Fruit fly (Drosophila melanogaster) whole organism, prepupa: Measurements from ENCODE around the gene Rala.

Source experiments
- Blimp-1 ChIP-seq: fragments of 200-800 bp; sonication (Bioruptor generic); optimal IDR thresholded peaks from 3 replicates; lab custom pipeline; 2017; ENCODE audit warnings: missing biosample characterization, missing genetic modification characterization, mild to moderate bottlenecking, moderate library complexity, missing genetic modification reagents
- CG10631 ChIP-seq: fragments of 200-800 bp; sonication (Bioruptor generic); optimal IDR thresholded peaks from 2 replicates; lab custom pipeline; 2016; ENCODE audit warnings: missing biosample characterization, missing genetic modification characterization
- CG11294 ChIP-seq: fragments of 200-800 bp; sonication (Bioruptor generic); IDR thresholded peaks from 2 replicates; pipeline ENCODE4 v1.3.6; 2022; ENCODE audit warnings: missing biosample characterization, missing genetic modification characterization
- CG11762 ChIP-seq: fragments of 200-800 bp; sonication (Bioruptor generic); optimal IDR thresholded peaks from 3 replicates; lab custom pipeline; 2016; ENCODE audit warnings: missing biosample characterization, missing genetic modification characterization; ENCODE audit not compliant: insufficient read depth
- CG11902 ChIP-seq: fragments of 200-800 bp; sonication (Bioruptor generic); optimal IDR thresholded peaks from 3 replicates; lab custom pipeline; 2016; ENCODE audit warnings: missing biosample characterization, missing genetic modification characterization
- CG15336 ChIP-seq: fragments of 200-800 bp; sonication (Bioruptor generic); IDR thresholded peaks from 2 replicates; pipeline ENCODE4 v1.3.6; 2022; ENCODE audit warnings: missing biosample characterization, missing genetic modification characterization
- CG1621 ChIP-seq: fragments of 200-800 bp; sonication (Bioruptor generic); optimal IDR thresholded peaks from 3 replicates; lab custom pipeline; 2018; ENCODE audit warnings: missing biosample characterization, mild to moderate bottlenecking, missing genetic modification characterization
- CG32006 ChIP-seq: fragments of 200-800 bp; sonication (Bioruptor generic); optimal IDR thresholded peaks from 3 replicates; lab custom pipeline; 2017; ENCODE audit warnings: missing biosample characterization, mild to moderate bottlenecking, missing genetic modification characterization
- CG34406 ChIP-seq: fragments of 200-800 bp; sonication (Bioruptor generic); optimal IDR thresholded peaks from 3 replicates; lab custom pipeline; 2016; ENCODE audit warnings: missing biosample characterization, missing genetic modification characterization
- CG3919 ChIP-seq: fragments of 200-800 bp; sonication (Bioruptor generic); optimal IDR thresholded peaks from 3 replicates; lab custom pipeline; 2016; ENCODE audit warnings: missing biosample characterization, missing genetic modification characterization
- CG6163 ChIP-seq: fragments of 200-800 bp; sonication (Bioruptor generic); IDR thresholded peaks from 3 replicates; pipeline ENCODE4 v1.3.6; 2022; ENCODE audit warnings: missing biosample characterization, missing genetic modification characterization
- CG6276 ChIP-seq: fragments of 200-800 bp; sonication (Bioruptor generic); optimal IDR thresholded peaks from 2 replicates; lab custom pipeline; 2017; ENCODE audit warnings: missing biosample characterization, mild to moderate bottlenecking, missing genetic modification characterization
- CG6808 ChIP-seq: fragments of 200-800 bp; sonication (Bioruptor generic); optimal IDR thresholded peaks from 3 replicates; lab custom pipeline; 2017; ENCODE audit warnings: missing biosample characterization, missing genetic modification characterization, mild to moderate bottlenecking, moderate library complexity, missing genetic modification reagents
- CG6854 ChIP-seq: fragments of 200-800 bp; sonication (Bioruptor generic); optimal IDR thresholded peaks from 2 replicates; lab custom pipeline; 2017; ENCODE audit warnings: missing biosample characterization, mild to moderate bottlenecking, missing genetic modification characterization
- CG8119 ChIP-seq: fragments of 200-800 bp; sonication (Bioruptor generic); IDR thresholded peaks from 3 replicates; pipeline ENCODE4 v1.3.6; 2022; ENCODE audit warnings: missing biosample characterization, missing genetic modification characterization
- CG8319 ChIP-seq: fragments of 200-800 bp; sonication (Bioruptor generic); optimal IDR thresholded peaks from 3 replicates; lab custom pipeline; 2016; ENCODE audit warnings: missing biosample characterization, missing genetic modification characterization
- Eip75B ChIP-seq: fragments of 200-800 bp; sonication (Bioruptor generic); optimal IDR thresholded peaks from 3 replicates; lab custom pipeline; 2016; ENCODE audit warnings: missing biosample characterization, missing genetic modification characterization
- Eip78C ChIP-seq: fragments of 200-800 bp; sonication (Bioruptor generic); peaks from one replicate; lab custom pipeline; 2016; ENCODE audit warnings: missing biosample characterization, missing genetic modification characterization
- Eip93F ChIP-seq: fragments of 200-800 bp; sonication (Bioruptor generic); optimal IDR thresholded peaks from 2 replicates; lab custom pipeline; 2016; ENCODE audit warnings: missing biosample characterization, mild to moderate bottlenecking, missing genetic modification characterization
- Ets21C ChIP-seq: fragments of 200-800 bp; sonication (Bioruptor generic); optimal IDR thresholded peaks from 3 replicates; lab custom pipeline; 2016; ENCODE audit warnings: missing biosample characterization, missing genetic modification characterization
- Gug ChIP-seq: fragments of 200-800 bp; sonication (Bioruptor generic); IDR thresholded peaks from 2 replicates; pipeline ENCODE4 v1.3.6; 2022; ENCODE audit warnings: missing biosample characterization, missing genetic modification characterization
- Hr38 ChIP-seq: sonication (Bioruptor generic); optimal IDR thresholded peaks from 2 replicates; lab custom pipeline; 2016; ENCODE audit warnings: missing biosample characterization, missing genetic modification characterization
- Hr39 ChIP-seq: fragments of 200-800 bp; sonication (Bioruptor generic); optimal IDR thresholded peaks from 2 replicates; lab custom pipeline; 2016; ENCODE audit warnings: missing biosample characterization, missing genetic modification characterization
- Hr4 ChIP-seq: fragments of 200-800 bp; sonication (Bioruptor generic); optimal IDR thresholded peaks from 3 replicates; lab custom pipeline; 2016; ENCODE audit warnings: missing biosample characterization, missing genetic modification characterization
- Lpt ChIP-seq: fragments of 200-800 bp; sonication (Bioruptor generic); optimal IDR thresholded peaks from 3 replicates; lab custom pipeline; 2016; ENCODE audit warnings: missing biosample characterization, missing genetic modification characterization
- Met ChIP-seq: fragments of 200-800 bp; sonication (Bioruptor generic); optimal IDR thresholded peaks from 3 replicates; lab custom pipeline; 2016; ENCODE audit warnings: missing biosample characterization, missing genetic modification characterization
- Smox ChIP-seq: fragments of 200-800 bp; sonication (Bioruptor generic); optimal IDR thresholded peaks from 3 replicates; lab custom pipeline; 2016; ENCODE audit warnings: missing biosample characterization, missing genetic modification characterization
- Sox102F ChIP-seq: fragments of 200-800 bp; sonication (Bioruptor generic); optimal IDR thresholded peaks from 2 replicates; lab custom pipeline; 2016; ENCODE audit warnings: missing biosample characterization, mild to moderate bottlenecking, missing genetic modification characterization
- achi ChIP-seq: fragments of 200-800 bp; sonication (Bioruptor generic); optimal IDR thresholded peaks from 3 replicates; lab custom pipeline; 2016; ENCODE audit warnings: missing biosample characterization, missing genetic modification characterization
- acj6 ChIP-seq: fragments of 200-800 bp; sonication (Bioruptor generic); optimal IDR thresholded peaks from 3 replicates; lab custom pipeline; 2016; ENCODE audit warnings: missing biosample characterization, missing genetic modification characterization
- cyc ChIP-seq: fragments of 200-800 bp; sonication (Bioruptor generic); optimal IDR thresholded peaks from 3 replicates; lab custom pipeline; 2016; ENCODE audit warnings: missing biosample characterization, missing genetic modification characterization
- dsx ChIP-seq: fragments of 200-800 bp; optimal IDR thresholded peaks from 3 replicates; lab custom pipeline; 2019; ENCODE audit warnings: missing biosample characterization, mild to moderate bottlenecking, missing genetic modification characterization, moderate library complexity; ENCODE audit not compliant: poor library complexity, severe bottlenecking
- eg ChIP-seq: fragments of 200-800 bp; sonication (Bioruptor generic); IDR thresholded peaks from 3 replicates; pipeline ENCODE4 v1.3.6; 2022; ENCODE audit warnings: missing biosample characterization, missing genetic modification characterization
- fd59A ChIP-seq: fragments of 200-800 bp; sonication (Bioruptor generic); optimal IDR thresholded peaks from 2 replicates; lab custom pipeline; 2017; ENCODE audit warnings: missing biosample characterization, mild to moderate bottlenecking, missing genetic modification characterization, missing genetic modification reagents
- fd85E ChIP-seq: fragments of 200-800 bp; sonication (Bioruptor generic); optimal IDR thresholded peaks from 3 replicates; lab custom pipeline; 2016; ENCODE audit warnings: missing biosample characterization, missing genetic modification characterization
- fkh ChIP-seq: fragments of 200-800 bp; sonication (Bioruptor generic); optimal IDR thresholded peaks from 3 replicates; lab custom pipeline; 2017; ENCODE audit warnings: missing biosample characterization, mild to moderate bottlenecking, missing genetic modification characterization, moderate library complexity
- lz ChIP-seq: fragments of 200-800 bp; sonication (Bioruptor generic); optimal IDR thresholded peaks from 3 replicates; lab custom pipeline; 2016; ENCODE audit warnings: missing biosample characterization, missing genetic modification characterization
- pdm3 ChIP-seq: fragments of 200-800 bp; sonication (Bioruptor generic); optimal IDR thresholded peaks from 3 replicates; lab custom pipeline; 2016; ENCODE audit warnings: missing biosample characterization, missing genetic modification characterization
- salr ChIP-seq, 2 experiments: fragments of 200-800 bp; sonication (Bioruptor generic); optimal IDR thresholded peaks; 3 replicates each; lab custom pipeline; 2016 to 2018; ENCODE audit warnings: missing biosample characterization in 2 of 2, missing genetic modification characterization in 2 of 2, mild to moderate bottlenecking in 1 of 2
- ss ChIP-seq, 2 experiments: fragments of 200-800 bp; sonication (Bioruptor generic); optimal IDR thresholded peaks; 2 replicates in 1 of 2; 3 replicates in 1 of 2; lab custom pipeline; 2017 to 2018; ENCODE audit warnings: mild to moderate bottlenecking in 2 of 2, missing biosample characterization in 2 of 2, missing genetic modification characterization in 2 of 2, moderate library complexity in 1 of 2
- svp ChIP-seq: fragments of 200-800 bp; sonication (Bioruptor generic); peaks from one replicate; lab custom pipeline; 2016; ENCODE audit warnings: missing biosample characterization, missing genetic modification characterization
- topi ChIP-seq: fragments of 200-800 bp; sonication (Bioruptor generic); optimal IDR thresholded peaks from 3 replicates; lab custom pipeline; 2016; ENCODE audit warnings: missing biosample characterization, missing genetic modification characterization

Gene Rala

DNA sequence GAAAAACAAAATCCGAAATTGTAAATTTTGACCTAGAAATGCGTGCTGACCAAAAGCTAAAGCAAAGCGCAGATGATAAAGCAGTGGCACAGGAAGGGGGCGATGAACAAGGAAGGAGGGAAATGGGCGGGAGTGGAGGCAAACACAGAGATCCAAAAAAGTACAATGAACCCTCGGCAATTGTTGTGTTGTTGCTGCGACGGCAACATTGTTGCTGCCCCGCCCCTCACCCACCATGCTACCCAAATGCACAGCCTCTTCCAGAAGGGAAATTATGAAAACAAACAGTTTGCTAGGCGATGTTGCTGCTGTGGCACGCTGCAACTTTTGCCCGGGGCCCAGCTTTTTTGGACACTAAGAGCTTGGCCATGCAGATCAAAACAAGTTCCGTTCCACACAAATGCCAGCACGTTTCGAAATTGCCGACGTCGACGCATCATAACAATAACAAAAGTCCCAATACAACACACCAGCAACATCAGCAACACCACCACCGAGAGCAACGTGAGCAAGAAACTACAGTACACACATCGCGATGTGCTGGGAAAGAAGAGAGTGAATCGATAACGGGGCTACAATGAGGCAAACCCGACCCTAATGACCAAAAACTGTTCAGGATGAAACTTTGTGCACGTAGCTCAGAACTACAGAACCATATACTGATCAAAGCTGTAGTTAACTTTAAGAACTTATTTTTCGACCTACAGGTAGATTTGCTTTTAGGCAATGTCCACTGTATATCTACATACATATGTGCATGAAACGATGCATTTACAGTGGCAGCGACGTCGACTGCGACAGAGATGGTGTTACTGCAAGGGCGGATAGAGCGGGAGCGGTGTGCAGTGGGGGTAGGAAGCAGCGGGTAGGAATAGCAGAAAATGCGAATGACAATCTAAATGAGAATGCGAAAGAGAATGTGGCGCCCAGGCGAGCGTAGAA lies 32.7 kb downstream of the Rala start (continued):
- peak; percentile 97 for TF ChIP-seq svp (GFP tag; lab: Kevin White, UChicago)
- peak; percentile 86 for TF ChIP-seq fd59A (GFP tag; lab: Kevin White, UChicago)
- peak; percentile 89 for TF ChIP-seq CG32006
- peak; percentile 86 for TF ChIP-seq Lpt (GFP tag; lab: Kevin White, UChicago)
- peak; percentile 70 for TF ChIP-seq Blimp-1
- peak; percentile 91 for TF ChIP-seq Gug (GFP tag; lab: Robert Waterston, UW)
- TF ChIP-seq Eip93F (GFP tag; lab: Kevin White, UChicago): no peak
- TF ChIP-seq CG1621 (tag; lab: Kevin White, UChicago): peak; percentile 90
- peak; percentile 92 for TF ChIP-seq pdm3 (GFP tag; lab: Kevin White, UChicago)
- TF ChIP-seq salr (GFP tag; optimal IDR thresholded peaks at IDR 0.05; lab: Kevin White, UChicago): peak; percentile 62 to 84
- TF ChIP-seq Met (GFP tag; lab: Kevin White, UChicago): peak; percentile 92
- peak; percentile 89 for TF ChIP-seq Hr4 (GFP tag; lab: Kevin White, UChicago)
- peak; percentile 79 for TF ChIP-seq Ets21C
- peak; percentile 90 for TF ChIP-seq CG8119 (GFP tag; lab: Robert Waterston, UW)
- TF ChIP-seq CG11902 (GFP tag; lab: Kevin White, UChicago): peak; percentile 84
- peak; percentile 91 for TF ChIP-seq eg (GFP tag; lab: Robert Waterston, UW)
- TF ChIP-seq CG11762: peak; percentile 80
- TF ChIP-seq CG10631 (GFP tag; lab: Kevin White, UChicago): peak; percentile 91
- TF ChIP-seq CG3919 (GFP tag; lab: Kevin White, UChicago): peak; percentile 88
- TF ChIP-seq fkh (GFP tag; lab: Kevin White, UChicago): no peak
- TF ChIP-seq, all 60 proteins: peak for 57

DNA sequence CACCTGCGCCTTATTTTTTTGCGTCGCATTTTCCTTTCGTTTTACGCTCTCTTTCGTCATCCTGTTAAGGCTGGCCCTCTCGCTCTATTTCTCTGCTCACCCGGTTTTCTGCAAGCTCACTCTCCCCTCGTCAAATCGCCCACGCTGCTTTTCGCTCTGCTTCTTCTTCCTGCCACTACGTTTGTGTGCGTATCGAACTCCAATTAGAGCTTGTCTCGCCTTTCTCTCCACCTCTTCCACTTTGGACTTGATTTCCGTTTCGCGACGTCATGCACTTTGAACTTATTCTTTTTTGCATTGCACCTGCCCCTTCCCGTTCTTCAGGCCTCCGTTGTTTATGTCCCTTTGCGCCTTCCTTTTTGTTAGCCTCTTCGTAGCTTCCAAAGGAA lies 33.9 kb downstream of the Rala start:
- no peak for TF ChIP-seq fd85E (GFP tag; lab: Kevin White, UChicago)
- peak; percentile 27 for TF ChIP-seq CG6808 (GFP tag; lab: Kevin White, UChicago)
- peak in 1 of 2 experiments; percentile 20 for TF ChIP-seq ss (GFP tag; optimal IDR thresholded peaks at IDR 0.05; lab: Kevin White, UChicago)
- TF ChIP-seq dsx (GFP tag; lab: Kevin White, UChicago): no peak
- TF ChIP-seq Hr39 (GFP tag; lab: Kevin White, UChicago): no peak
- peak; percentile 6 for TF ChIP-seq CG6854 (GFP tag; lab: Kevin White, UChicago)

- TF ChIP-seq CG8119 (GFP tag; lab: Robert Waterston, UW) (peak; percentile 74), eg (GFP tag; lab: Robert Waterston, UW) (0 out of 3 replicates have a peak, but pooled peaks have one; percentile 34), CG15336 (GFP tag; lab: Robert Waterston, UW) (peak; percentile 67), acj6 (GFP tag; lab: Kevin White, UChicago) (peak; percentile 82), topi (GFP tag; lab: Kevin White, UChicago) (peak; percentile 47), CG6163 (GFP tag; lab: Robert Waterston, UW) (0 out of 3 replicates have a peak, but pooled peaks have one; percentile 10), Eip93F (GFP tag; lab: Kevin White, UChicago) (peak; percentile 36), CG6276 (GFP tag; lab: Kevin White, UChicago) (peak; percentile 59), ss (GFP tag; optimal IDR thresholded peaks at IDR 0.05; lab: Kevin White, UChicago) (peak; percentile 59 to 81), fd85E (GFP tag; lab: Kevin White, UChicago) (no peak), CG10631 (GFP tag; lab: Kevin White, UChicago) (peak; percentile 84), Hr38 (GFP tag; lab: Kevin White, UChicago) (no peak), Sox102F (peak; percentile 71), Smox (GFP tag; lab: Kevin White, UChicago) (peak; percentile 70), CG8319 (GFP tag; lab: Kevin White, UChicago) (peak; percentile 2), lz (GFP tag; lab: Kevin White, UChicago) (peak; percentile 79), cyc (GFP tag; lab: Kevin White, UChicago) (peak; percentile 41), dsx (GFP tag; lab: Kevin White, UChicago) (peak; percentile 74), Eip78C (GFP tag; lab: Kevin White, UChicago) (peak; percentile 93), CG1621 (tag; lab: Kevin White, UChicago) (peak; percentile 72), Met (GFP tag; lab: Kevin White, UChicago) (peak; percentile 74), Gug (GFP tag; lab: Robert Waterston, UW) (peak; percentile 35; the same call in 1 of the 2 replicates), achi (GFP tag; lab: Kevin White, UChicago) (peak; percentile 71), CG34406 (GFP tag; lab: Kevin White, UChicago) (peak; percentile 76), Blimp-1 (no peak), Lpt (GFP tag; lab: Kevin White, UChicago) (peak; percentile 65), Ets21C (peak; percentile 47), CG11294 (GFP tag; lab: Robert Waterston, UW) (peak; percentile 37), Eip75B (peak; percentile 76)
Observed at dm6 chrX:3684809-3685533, 34.5 kb downstream of the Rala start.
